Fruit fly (Drosophila melanogaster): ENCODE results near the gene Ptpmeg.

The Ptpmeg gene

DNA sequence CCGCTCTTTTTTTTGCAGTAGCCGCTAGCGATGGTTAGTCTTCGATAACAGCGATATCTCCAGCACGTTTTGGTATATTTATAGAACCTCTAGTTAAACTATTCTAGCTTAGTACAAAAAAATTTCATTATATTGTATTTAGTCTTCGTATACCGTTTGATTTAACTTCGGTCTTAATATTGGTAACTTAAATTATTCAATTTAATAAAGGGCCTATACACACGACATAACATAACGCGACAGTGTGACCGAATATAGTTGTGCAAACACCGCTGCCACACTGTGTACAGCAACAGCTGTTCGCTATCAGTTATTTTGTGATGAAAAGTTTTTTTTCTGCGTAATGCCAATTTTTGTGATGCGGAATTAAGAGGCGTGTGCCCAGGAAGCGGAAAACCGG lies 33.3 kb downstream of the Ptpmeg start, which contains the start of the genes Cdc5 and CG1233:
Gene Cdc5, minus strand, starts transcription at position 183 of the 400 bp plus-strand sequence.
Gene CG1233, plus strand, starts transcription at position 272 of the 400 bp plus-strand sequence.
- TF ChIP-seq Hr78 (GFP tag; optimal IDR thresholded peaks at IDR 0.05) (no peak), sv (GFP tag; optimal IDR thresholded peaks at IDR 0.05) (peak; percentile 16), sage (GFP tag; optimal IDR thresholded peaks at IDR 0.05) (no peak), rgr (GFP tag; optimal IDR thresholded peaks at IDR 0.05) (no peak), h (GFP tag; optimal IDR thresholded peaks at IDR 0.05) (no peak), N (GFP tag; optimal IDR thresholded peaks at IDR 0.05) (no peak), dsf (GFP tag; optimal IDR thresholded peaks at IDR 0.05; ENCODE audit: borderline replicate concordance) (no peak), GATAd (GFP tag; optimal IDR thresholded peaks at IDR 0.05) (no peak), Vsx2 (GFP tag; optimal IDR thresholded peaks at IDR 0.05; ENCODE audit: partially characterized antibody) (peak; percentile 99), Rel (GFP tag; optimal IDR thresholded peaks at IDR 0.05) (no peak), Rel (tag; optimal IDR thresholded peaks at IDR 0.05) (no peak), br (GFP tag; optimal IDR thresholded peaks at IDR 0.05) (no peak), CG32264 (GFP tag; optimal IDR thresholded peaks at IDR 0.05) (no peak), Dif (GFP tag; optimal IDR thresholded peaks at IDR 0.05; ENCODE audit: partially characterized antibody) (peak; percentile 98), Dfd (GFP tag; optimal IDR thresholded peaks at IDR 0.05) (no peak), Sp1 (GFP tag; optimal IDR thresholded peaks at IDR 0.05) (no peak), psq (GFP tag; optimal IDR thresholded peaks at IDR 0.05) (no peak), CG9705 (GFP tag; optimal IDR thresholded peaks at IDR 0.05) (no peak), dl (GFP tag; optimal IDR thresholded peaks at IDR 0.05; ENCODE audit: insufficient read depth in 1 of 2, partially characterized antibody in 2 of 2) (peak in 1 of 2 experiments; percentile 76)

DNA sequence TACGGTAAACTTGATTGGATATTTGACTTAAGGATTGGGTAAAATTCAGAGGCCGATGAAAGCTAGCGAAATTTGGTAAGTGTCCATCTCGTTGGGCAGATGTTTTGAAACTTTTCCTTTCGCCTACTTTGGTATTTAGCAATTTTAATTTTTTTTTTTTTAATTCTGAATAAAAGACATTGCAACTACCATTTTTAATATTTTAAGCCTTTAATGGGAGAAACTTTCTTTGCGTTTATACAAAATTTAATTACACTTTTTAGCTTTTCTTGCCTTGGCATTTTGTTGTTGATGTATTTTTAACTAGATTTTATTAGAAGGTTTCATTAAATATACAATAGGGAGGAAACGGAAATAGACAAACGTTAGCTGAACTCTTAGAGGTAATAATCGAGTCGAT lies 38.4 kb downstream of the Ptpmeg start, which contains the start of gene CG13884:
Gene CG13884, minus strand, starts transcription at position 101 of the 400 bp plus-strand sequence.
- no peak for TF ChIP-seq Dif (GFP tag; optimal IDR thresholded peaks at IDR 0.05; ENCODE audit: partially characterized antibody)
- TF ChIP-seq Abd-B (GFP tag; optimal IDR thresholded peaks at IDR 0.05), result no peak
- no peak for TF ChIP-seq Hr78 (GFP tag; optimal IDR thresholded peaks at IDR 0.05)
- no peak for TF ChIP-seq Rel (GFP tag; optimal IDR thresholded peaks at IDR 0.05)
- no peak for TF ChIP-seq Rel (tag; optimal IDR thresholded peaks at IDR 0.05)
- no peak for TF ChIP-seq dmrt93B (GFP tag; optimal IDR thresholded peaks at IDR 0.05)
- TF ChIP-seq brk (GFP tag; optimal IDR thresholded peaks at IDR 0.05), result no peak
- TF ChIP-seq Hr83 (GFP tag; optimal IDR thresholded peaks at IDR 0.05; ENCODE audit: poor library complexity, severe bottlenecking), result no peak
- TF ChIP-seq tai (GFP tag; optimal IDR thresholded peaks at IDR 0.05), result no peak
- no peak for TF ChIP-seq Hnf4 (GFP tag; optimal IDR thresholded peaks at IDR 0.05)

DNA sequence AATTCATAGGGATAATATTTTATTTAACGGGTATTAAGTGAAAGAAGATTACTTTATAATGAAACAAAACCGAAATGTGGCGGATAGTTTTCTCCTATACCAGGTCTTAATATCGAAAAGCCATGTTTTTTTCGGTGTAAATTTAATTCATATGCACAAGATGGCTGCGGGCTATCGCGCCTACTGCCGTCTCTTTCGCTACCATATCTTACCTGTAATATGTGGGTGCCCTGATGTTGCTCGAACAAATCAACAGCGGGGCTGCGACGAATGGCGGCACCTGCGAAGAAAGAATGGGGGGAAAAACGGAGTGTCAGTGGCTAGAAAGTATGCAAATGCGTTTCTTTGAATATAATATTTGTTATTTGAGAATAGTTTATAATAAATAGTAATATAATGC lies 43.3 kb downstream of the Ptpmeg start:
- TF ChIP-seq rgr (GFP tag; optimal IDR thresholded peaks at IDR 0.05), result no peak
- TF ChIP-seq CG9705 (GFP tag; optimal IDR thresholded peaks at IDR 0.05), result no peak
- TF ChIP-seq h (GFP tag; optimal IDR thresholded peaks at IDR 0.05), result no peak
- TF ChIP-seq sage (GFP tag; optimal IDR thresholded peaks at IDR 0.05), result no peak

DNA sequence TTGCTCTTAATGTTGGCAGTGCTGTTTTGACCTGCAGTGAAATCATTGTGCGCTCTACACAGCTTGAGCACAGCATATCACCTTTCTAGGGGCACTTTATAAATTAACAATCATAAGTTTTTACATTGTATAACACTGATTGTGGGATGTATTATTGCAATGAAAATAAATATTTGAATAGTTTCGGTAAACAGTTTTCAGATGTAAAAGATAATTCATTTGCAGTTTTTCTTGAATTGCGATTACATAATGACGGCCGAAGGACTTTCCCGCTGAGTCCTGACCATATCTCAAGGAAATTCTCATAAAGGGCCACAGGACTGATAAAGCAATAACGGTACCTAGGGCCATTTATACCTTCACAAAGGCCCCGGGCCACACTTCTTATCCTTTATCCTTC lies 46.7 kb downstream of the Ptpmeg start:
- TF ChIP-seq Jra (GFP tag; optimal IDR thresholded peaks at IDR 0.05) (no peak), fru (GFP tag; optimal IDR thresholded peaks at IDR 0.05) (no peak), dsf (GFP tag; optimal IDR thresholded peaks at IDR 0.05; ENCODE audit: borderline replicate concordance) (no peak), dl (GFP tag; optimal IDR thresholded peaks at IDR 0.05; ENCODE audit: insufficient read depth in 1 of 2, partially characterized antibody in 2 of 2) (no peak), OdsH (GFP tag; optimal IDR thresholded peaks at IDR 0.05) (no peak), foxo (GFP tag; optimal IDR thresholded peaks at IDR 0.05) (no peak), brk (GFP tag; optimal IDR thresholded peaks at IDR 0.05) (no peak), Dfd (GFP tag; optimal IDR thresholded peaks at IDR 0.05) (no peak), Mio (GFP tag; optimal IDR thresholded peaks at IDR 0.05) (no peak), rgr (GFP tag; optimal IDR thresholded peaks at IDR 0.05) (no peak)

DNA sequence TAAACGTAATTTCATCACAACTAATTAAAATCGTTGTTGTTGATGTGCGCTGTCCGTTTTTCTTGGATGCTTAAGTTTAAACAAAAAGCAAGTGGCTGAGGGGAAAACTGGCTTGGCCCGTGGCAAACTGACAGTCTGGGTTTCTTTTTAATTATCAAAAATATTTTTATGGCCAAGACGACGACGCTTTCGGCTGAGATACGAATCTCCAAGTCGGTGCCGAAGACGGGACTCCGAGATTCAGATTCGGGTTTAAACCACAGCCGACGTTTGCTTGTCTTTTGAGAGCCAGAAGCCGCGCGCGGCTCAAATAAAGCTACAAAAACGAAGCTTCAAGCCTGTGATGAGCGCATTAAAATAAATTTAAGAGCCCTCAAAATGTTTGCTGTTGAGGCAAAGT lies 47.8 kb downstream of the Ptpmeg start:
- TF ChIP-seq Rel (GFP tag; optimal IDR thresholded peaks at IDR 0.05) (no peak), Rel (tag; optimal IDR thresholded peaks at IDR 0.05) (no peak), Sp1 (GFP tag; optimal IDR thresholded peaks at IDR 0.05) (no peak), CG32264 (GFP tag; optimal IDR thresholded peaks at IDR 0.05) (no peak), br (GFP tag; optimal IDR thresholded peaks at IDR 0.05) (no peak), Abd-B (GFP tag; optimal IDR thresholded peaks at IDR 0.05) (no peak)

All from whole organism, wandering third instar larva.